Fruit fly (Drosophila melanogaster): Measurements from ENCODE around the gene srw.
A peak's percentile ranks its signal among the peaks of the same experiment; 100 is the strongest.

srw gene

dm6 chr3L:4286784-4287183 is 3.5 kb upstream of the srw start, which contains the start of gene TfIIEbeta (continued):
- TF ChIP-seq CG12155 (GFP tag; optimal IDR thresholded peaks at IDR 0.05), result no peak
- TF ChIP-seq CG11398 (GFP tag; optimal IDR thresholded peaks at IDR 0.05), result no peak
- TF ChIP-seq CG6175 (GFP tag; IDR thresholded peaks at IDR 0.05), result no peak
- no peak for TF ChIP-seq Eip74EF (GFP tag; optimal IDR thresholded peaks at IDR 0.05)
- TF ChIP-seq CG10979 (tag; optimal IDR thresholded peaks at IDR 0.05), result peak; percentile 44
- TF ChIP-seq NK7.1 (GFP tag; optimal IDR thresholded peaks at IDR 0.05), result no peak
- peak; percentile 27 for TF ChIP-seq Ssrp (tag; optimal IDR thresholded peaks at IDR 0.05)
- TF ChIP-seq CG2199 (GFP tag; IDR thresholded peaks at IDR 0.05), result no peak
- TF ChIP-seq da (GFP tag; optimal IDR thresholded peaks at IDR 0.05), result no peak
- TF ChIP-seq Drgx (GFP tag; IDR thresholded peaks at IDR 0.05), result no peak; the same call in 1 of the 2 replicates
- no peak for TF ChIP-seq CG17568 (GFP tag; optimal IDR thresholded peaks at IDR 0.05)
- no peak for TF ChIP-seq Fer2 (tag; optimal IDR thresholded peaks at IDR 0.05)
- TF ChIP-seq NfI (GFP tag; optimal IDR thresholded peaks at IDR 0.05), result no peak
- TF ChIP-seq CoRest (tag; optimal IDR thresholded peaks at IDR 0.05), result peak; percentile 42
- TF ChIP-seq lmd (GFP tag; IDR thresholded peaks at IDR 0.05), result no peak
- TF ChIP-seq CG6689 (GFP tag; IDR thresholded peaks at IDR 0.05), result no peak
- TF ChIP-seq row (GFP tag; IDR thresholded peaks at IDR 0.05), result peak; percentile 82
- TF ChIP-seq Tbp (GFP tag; optimal IDR thresholded peaks at IDR 0.05), result no peak
- no peak for TF ChIP-seq jing (GFP tag; optimal IDR thresholded peaks at IDR 0.05)
- TF ChIP-seq Nf-YB (GFP tag; optimal IDR thresholded peaks at IDR 0.05), result no peak
- TF ChIP-seq E2f1 (GFP tag; IDR thresholded peaks at IDR 0.05), result no peak
- TF ChIP-seq CG8359 (GFP tag; optimal IDR thresholded peaks at IDR 0.05; ENCODE audit: borderline replicate concordance), result no peak
- TF ChIP-seq CG6654 (GFP tag; optimal IDR thresholded peaks at IDR 0.05), result no peak
- TF ChIP-seq ato (GFP tag; IDR thresholded peaks at IDR 0.05; ENCODE audit: partially characterized antibody), result no peak
- peak; percentile 33; the same call in 1 of the 3 replicates for TF ChIP-seq knrl (GFP tag; IDR thresholded peaks at IDR 0.05; ENCODE audit: partially characterized antibody)
- peak; percentile 3 for TF ChIP-seq Abd-B (GFP tag; optimal IDR thresholded peaks at IDR 0.05)
- no peak for TF ChIP-seq Side (GFP tag; optimal IDR thresholded peaks at IDR 0.05)
- no peak for TF ChIP-seq hb (GFP tag; IDR thresholded peaks at IDR 0.05; ENCODE audit: partially characterized antibody)
- no peak for TF ChIP-seq CG31365 (tag; optimal IDR thresholded peaks at IDR 0.05)
- TF ChIP-seq CG8924 (tag; optimal IDR thresholded peaks at IDR 0.05), result peak; percentile 38
- TF ChIP-seq unpg (GFP tag; optimal IDR thresholded peaks at IDR 0.05), result peak; percentile 38
- no peak for TF ChIP-seq Atf3 (GFP tag; optimal IDR thresholded peaks at IDR 0.05)
- TF ChIP-seq CG10543 (GFP tag; optimal IDR thresholded peaks at IDR 0.05), result no peak
- TF ChIP-seq H2.0 (GFP tag; IDR thresholded peaks at IDR 0.05), result no peak
- TF ChIP-seq CG4360 (GFP tag; IDR thresholded peaks at IDR 0.05), result no peak
- no peak for TF ChIP-seq CG3407 (GFP tag; optimal IDR thresholded peaks at IDR 0.05)
- no peak for TF ChIP-seq CG12104 (GFP tag; optimal IDR thresholded peaks at IDR 0.05)
- peak; percentile 39 for TF ChIP-seq phol (tag; optimal IDR thresholded peaks at IDR 0.05)
- no peak for TF ChIP-seq kay (GFP tag; optimal IDR thresholded peaks at IDR 0.05)
- TF ChIP-seq CG11247 (GFP tag; IDR thresholded peaks at IDR 0.05), result no peak
- TF ChIP-seq sna (GFP tag; IDR thresholded peaks at IDR 0.05; ENCODE audit: partially characterized antibody), result peak; percentile 45; the same call in 1 of the 2 replicates
- TF ChIP-seq sr (GFP tag; IDR thresholded peaks at IDR 0.05), result no peak
- TF ChIP-seq HLHmδ (GFP tag; optimal IDR thresholded peaks at IDR 0.05), result no peak
- no peak for TF ChIP-seq Bdp1 (GFP tag; optimal IDR thresholded peaks at IDR 0.05)
- TF ChIP-seq sob (GFP tag; IDR thresholded peaks at IDR 0.05), result no peak
- TF ChIP-seq CG7987 (GFP tag; optimal IDR thresholded peaks at IDR 0.05), result no peak
- TF ChIP-seq CG2116 (GFP tag; optimal IDR thresholded peaks at IDR 0.05), result peak; percentile 16
- peak; percentile 6 for TF ChIP-seq CG10209 (GFP tag; optimal IDR thresholded peaks at IDR 0.05)
- peak in 1 of 3 experiments; percentile 6 for TF ChIP-seq Stat92E (GFP tag; optimal IDR thresholded peaks at IDR 0.05)
- TF ChIP-seq CG7745 (tag; optimal IDR thresholded peaks at IDR 0.05), result no peak
